Worm (Caenorhabditis elegans) whole organism, young adult: ENCODE results near the gene T05H10.8.
A peak's percentile ranks its signal among the peaks of the same experiment; 100 is the strongest.

Source experiments
- B0019.2 ChIP-seq: fragments of 200-800 bp; sonication (Bioruptor generic); conservative IDR thresholded peaks from 2 replicates; pipeline ENCODE4 v1.3.6; 2022; ENCODE audit warnings: missing genetic modification reagents, missing genetic modification characterization, missing compliant biosample characterization
- B0336.3 ChIP-seq: fragments of 200-800 bp; sonication (Bioruptor generic); IDR thresholded peaks from 2 replicates; pipeline ENCODE4 v1.3.6; 2022; ENCODE audit warnings: missing genetic modification characterization, missing compliant biosample characterization
- F33H1.4 ChIP-seq: fragments of 200-800 bp; sonication (Bioruptor generic); IDR thresholded peaks from 2 replicates; pipeline ENCODE4 v1.3.6; 2022; ENCODE audit warnings: missing genetic modification reagents, missing genetic modification characterization, missing compliant biosample characterization
- F39B2.1 ChIP-seq: fragments of 200-800 bp; sonication (Bioruptor generic); IDR thresholded peaks from 2 replicates; pipeline ENCODE4 v1.3.6; 2022; ENCODE audit warnings: missing genetic modification reagents, missing genetic modification characterization, missing compliant biosample characterization
- F52B5.7 ChIP-seq: sonication (generic microtip); optimal IDR thresholded peaks from 2 replicates; lab custom pipeline; 2016; ENCODE audit warnings: mild to moderate bottlenecking, missing genetic modification characterization, missing compliant biosample characterization
- K11D2.4 ChIP-seq: fragments of 200-800 bp; sonication (Bioruptor generic); IDR thresholded peaks from 2 replicates; pipeline ENCODE4 v1.3.6; 2022; ENCODE audit warnings: missing genetic modification reagents, missing genetic modification characterization, missing compliant biosample characterization
- K12H6.12 ChIP-seq: fragments of 200-800 bp; sonication (Bioruptor generic); optimal IDR thresholded peaks from 2 replicates; lab custom pipeline; 2018; ENCODE audit warnings: mild to moderate bottlenecking, missing genetic modification characterization, missing compliant biosample characterization
- T07F8.4 ChIP-seq: sonication (generic microtip); optimal IDR thresholded peaks from 2 replicates; lab custom pipeline; 2016; ENCODE audit warnings: mild to moderate bottlenecking, missing genetic modification characterization, moderate library complexity, missing compliant biosample characterization
- Y56A3A.18 ChIP-seq: fragments of 200-800 bp; sonication (Bioruptor generic); IDR thresholded peaks from 2 replicates; pipeline ENCODE4 v1.3.6; 2022; ENCODE audit warnings: missing genetic modification reagents, missing genetic modification characterization, missing compliant biosample characterization
- Y67H2A.10 ChIP-seq: fragments of 200-800 bp; sonication (Bioruptor generic); conservative IDR thresholded peaks from 2 replicates; pipeline ENCODE4 v1.3.6; 2022; ENCODE audit warnings: missing genetic modification reagents, missing genetic modification characterization, missing compliant biosample characterization
- Y79H2A.3 ChIP-seq: fragments of 200-800 bp; sonication (Bioruptor generic); conservative IDR thresholded peaks from 2 replicates; pipeline ENCODE4 v1.3.6; 2022; ENCODE audit warnings: missing genetic modification reagents, missing genetic modification characterization, missing compliant biosample characterization
- Y95B8A.8 ChIP-seq: fragments of 200-800 bp; sonication (Bioruptor generic); IDR thresholded peaks from 2 replicates; pipeline ENCODE4 v1.3.6; 2022; ENCODE audit warnings: missing genetic modification reagents, missing genetic modification characterization, missing compliant biosample characterization
- akir-1 ChIP-seq: fragments of 200-800 bp; sonication (Bioruptor generic); optimal IDR thresholded peaks from 2 replicates; lab custom pipeline; 2018; ENCODE audit warnings: mild to moderate bottlenecking, missing genetic modification characterization, moderate library complexity, missing compliant biosample characterization
- atf-7 ChIP-seq: sonication (generic microtip); optimal IDR thresholded peaks from 2 replicates; lab custom pipeline; 2017; ENCODE audit warnings: mild to moderate bottlenecking, missing genetic modification characterization, missing compliant biosample characterization
- attf-5 ChIP-seq: fragments of 200-800 bp; sonication (Bioruptor generic); optimal IDR thresholded peaks from 2 replicates; lab custom pipeline; 2018; ENCODE audit warnings: mild to moderate bottlenecking, missing genetic modification characterization, missing compliant biosample characterization
- ccch-3 ChIP-seq: fragments of 200-800 bp; sonication (Bioruptor generic); optimal IDR thresholded peaks from 2 replicates; lab custom pipeline; 2018; ENCODE audit warnings: mild to moderate bottlenecking, missing genetic modification characterization, missing compliant biosample characterization
- cebp-1 ChIP-seq, 2 experiments: fragments of 200-800 bp in 1 of 2; sonication (Bioruptor generic) in 1 of 2; sonication (generic microtip) in 1 of 2; IDR thresholded peaks in 1 of 2; optimal IDR thresholded peaks in 1 of 2; 2 replicates each; pipeline versions ENCODE4 v1.3.6 to Lab custom; 2017 to 2022; ENCODE audit warnings: missing compliant biosample characterization in 2 of 2, missing genetic modification characterization in 2 of 2, mild to moderate bottlenecking in 1 of 2, missing genetic modification reagents in 1 of 2, moderate library complexity in 1 of 2
- ceh-58 ChIP-seq: fragments of 200-800 bp; sonication (Bioruptor generic); IDR thresholded peaks from 2 replicates; pipeline ENCODE4 v1.3.6; 2022; ENCODE audit warnings: missing genetic modification characterization, missing compliant biosample characterization
- ceh-79 ChIP-seq: sonication (generic microtip); optimal IDR thresholded peaks from 2 replicates; lab custom pipeline; 2017; ENCODE audit warnings: mild to moderate bottlenecking, missing genetic modification characterization, missing compliant biosample characterization
- ceh-91 ChIP-seq: fragments of 200-800 bp; sonication (Bioruptor generic); IDR thresholded peaks from 2 replicates; pipeline ENCODE4 v1.3.6; 2022; ENCODE audit warnings: missing genetic modification reagents, missing genetic modification characterization, missing compliant biosample characterization
- die-1 ChIP-seq: sonication (generic microtip); optimal IDR thresholded peaks from 2 replicates; lab custom pipeline; 2016; ENCODE audit warnings: missing genotype, mild to moderate bottlenecking, missing genetic modification characterization, missing compliant biosample characterization
- hrde-1 ChIP-seq: sonication (generic microtip); optimal IDR thresholded peaks from 2 replicates; lab custom pipeline; 2016; ENCODE audit warnings: missing genetic modification characterization, mild to moderate bottlenecking, missing compliant biosample characterization, moderate library complexity, missing genotype, missing genetic modification reagents, borderline replicate concordance
- hsf-1 ChIP-seq: fragments of 200-800 bp; sonication (Bioruptor generic); IDR thresholded peaks from 2 replicates; pipeline ENCODE4 v1.3.6; 2022; ENCODE audit warnings: missing genetic modification reagents, missing genetic modification characterization, missing compliant biosample characterization
- let-607 ChIP-seq, 2 experiments: fragments of 200-800 bp in 1 of 2; sonication (Bioruptor generic) in 1 of 2; sonication (generic microtip) in 1 of 2; optimal IDR thresholded peaks; 2 replicates each; lab custom pipeline; 2016 to 2018; ENCODE audit warnings: mild to moderate bottlenecking in 2 of 2, missing compliant biosample characterization in 2 of 2, missing genetic modification characterization in 2 of 2, moderate library complexity in 2 of 2, missing genotype in 1 of 2
- lin-35 ChIP-seq, 3 experiments: fragments of 150-350 bp in 2 of 3; sonication (generic microtip) in 1 of 3; optimal IDR thresholded peaks; 2 replicates each; lab custom pipeline; 2014 to 2018; ENCODE audit warnings: missing biosample characterization in 3 of 3, missing genetic modification characterization in 3 of 3, missing genetic modification reagents in 3 of 3
- lsl-1 ChIP-seq: fragments of 200-800 bp; sonication (Bioruptor generic); optimal IDR thresholded peaks from 2 replicates; lab custom pipeline; 2018; ENCODE audit warnings: mild to moderate bottlenecking, missing genetic modification characterization, moderate library complexity, missing compliant biosample characterization
- lsy-27 ChIP-seq: sonication (generic microtip); optimal IDR thresholded peaks from 2 replicates; lab custom pipeline; 2017; ENCODE audit warnings: missing genetic modification characterization, mild to moderate bottlenecking, missing compliant biosample characterization, antibody characterized with exemption, missing genotype, borderline replicate concordance; ENCODE audit not compliant: insufficient read depth
- mxl-1 ChIP-seq: sonication (generic microtip); optimal IDR thresholded peaks from 2 replicates; lab custom pipeline; 2016; ENCODE audit warnings: missing genetic modification characterization, missing compliant biosample characterization
- rcor-1 ChIP-seq: fragments of 200-800 bp; sonication (Bioruptor generic); IDR thresholded peaks from 2 replicates; pipeline ENCODE4 v1.3.6; 2022; ENCODE audit warnings: missing genetic modification reagents, missing genetic modification characterization, missing compliant biosample characterization
- sdz-38 ChIP-seq: sonication (generic microtip); optimal IDR thresholded peaks from 2 replicates; lab custom pipeline; 2016; ENCODE audit warnings: missing genotype, missing genetic modification characterization, missing compliant biosample characterization
- snpc-1.3 ChIP-seq: sonication (generic microtip); optimal IDR thresholded peaks from 2 replicates; lab custom pipeline; 2017; ENCODE audit warnings: missing genetic modification characterization, mild to moderate bottlenecking, missing compliant biosample characterization, antibody characterized with exemption, moderate library complexity, missing genotype, missing genetic modification reagents; ENCODE audit not compliant: insufficient read depth
- somi-1 ChIP-seq: fragments of 200-800 bp; sonication (Bioruptor generic); optimal IDR thresholded peaks from 2 replicates; lab custom pipeline; 2018; ENCODE audit warnings: mild to moderate bottlenecking, missing genetic modification characterization, missing compliant biosample characterization
- tlf-1 ChIP-seq: fragments of 200-800 bp; sonication (Bioruptor generic); optimal IDR thresholded peaks from 2 replicates; lab custom pipeline; 2018; ENCODE audit warnings: mild to moderate bottlenecking, missing genetic modification characterization, missing compliant biosample characterization
- unc-130 ChIP-seq: sonication (generic microtip); optimal IDR thresholded peaks from 2 replicates; lab custom pipeline; 2016; ENCODE audit warnings: missing genetic modification reagents, missing genetic modification characterization, missing compliant biosample characterization
- ztf-26 ChIP-seq: sonication (generic microtip); optimal IDR thresholded peaks from 2 replicates; lab custom pipeline; 2017; ENCODE audit warnings: missing genetic modification characterization, missing compliant biosample characterization
- ztf-28 ChIP-seq: fragments of 200-800 bp; sonication (Bioruptor generic); IDR thresholded peaks from 2 replicates; pipeline ENCODE4 v1.3.6; 2022; ENCODE audit warnings: missing genetic modification reagents, missing genetic modification characterization, missing compliant biosample characterization

Gene T05H10.8

ce11 chrII:8065985-8066384 is 7.1 kb downstream of the T05H10.8 start, which contains the start of gene pdha-1:
pdha-1 (plus strand) TSS chrII:8066285.
- peak; percentile 10 for TF ChIP-seq lsl-1 (GFP tag; lab: Kevin White, UChicago)
- TF ChIP-seq hrde-1 (tag; lab: Kevin White, UChicago): peak; percentile 32
- no peak for TF ChIP-seq B0336.3 (GFP tag; lab: Robert Waterston, UW)
- peak; percentile 62 for TF ChIP-seq hsf-1 (GFP tag; lab: Robert Waterston, UW)
- TF ChIP-seq Y56A3A.18: peak; percentile 44; the same call in 1 of the 2 replicates
- TF ChIP-seq ceh-91 (GFP tag; lab: Robert Waterston, UW): no peak
- TF ChIP-seq let-607 (tag; optimal IDR thresholded peaks at IDR 0.05; lab: Kevin White, UChicago): peak in 1 of 2 experiments; percentile 12
- TF ChIP-seq K11D2.4: no peak
- TF ChIP-seq, all 124 proteins: peak for 5

- TF ChIP-seq akir-1 (GFP tag; lab: Kevin White, UChicago): no peak
- TF ChIP-seq snpc-1.3 (tag; lab: Kevin White, UChicago): no peak
- no peak for TF ChIP-seq unc-130 (GFP tag; lab: Kevin White, UChicago)
- TF ChIP-seq mxl-1: no peak
- TF ChIP-seq tlf-1 (GFP tag; lab: Kevin White, UChicago): no peak
- TF ChIP-seq B0019.2 (GFP tag; lab: Robert Waterston, UW): no peak
- TF ChIP-seq Y79H2A.3 (GFP tag; lab: Robert Waterston, UW): no peak
- TF ChIP-seq F39B2.1: no peak
- no peak for TF ChIP-seq ceh-79 (tag; lab: Kevin White, UChicago)
- no peak for TF ChIP-seq T07F8.4 (tag; lab: Kevin White, UChicago)
- TF ChIP-seq lin-35 (GFP tag; optimal IDR thresholded peaks at IDR 0.05; lab: Kevin White, UChicago): no peak
- TF ChIP-seq lsy-27: no peak
- TF ChIP-seq F52B5.7 (tag; lab: Kevin White, UChicago): no peak
- TF ChIP-seq Y67H2A.10 (GFP tag; lab: Robert Waterston, UW): no peak
- TF ChIP-seq, all 124 proteins: peak for 0
Observed at ce11 chrII:8071012-8071625, 12.2 kb downstream of the T05H10.8 start.

ce11 chrII:8071801-8072544 is 13.1 kb downstream of the T05H10.8 start:
- TF ChIP-seq die-1 (tag; lab: Kevin White, UChicago) (no peak), Y56A3A.18 (no peak), lin-35 (GFP tag; optimal IDR thresholded peaks at IDR 0.05; lab: Kevin White, UChicago) (peak in 1 of 3 experiments; percentile 13), rcor-1 (GFP tag; lab: Robert Waterston, UW) (no peak), ztf-26 (tag; lab: Kevin White, UChicago) (no peak), attf-5 (GFP tag; lab: Kevin White, UChicago) (peak; percentile 37), ceh-58 (no peak), somi-1 (GFP tag; lab: Kevin White, UChicago) (peak; percentile 50), Y95B8A.8 (GFP tag; lab: Robert Waterston, UW) (no peak), sdz-38 (tag; lab: Kevin White, UChicago) (no peak), ztf-28 (no peak), F33H1.4 (GFP tag; lab: Robert Waterston, UW) (no peak), K12H6.12 (tag; lab: Kevin White, UChicago) (peak; percentile 15), cebp-1 (GFP tag; IDR thresholded peaks at IDR 0.05; lab: Robert Waterston, UW) (no peak), cebp-1 (tag; optimal IDR thresholded peaks at IDR 0.05; lab: Kevin White, UChicago) (peak; percentile 34), atf-7 (tag; lab: Kevin White, UChicago) (no peak), hrde-1 (tag; lab: Kevin White, UChicago) (no peak), ccch-3 (GFP tag; lab: Kevin White, UChicago) (no peak)
